Worm (Caenorhabditis elegans) whole organism, early embryonic: ENCODE measurements around the gene hlh-30.

ENCODE experiments used
- hmbx-1 ChIP-seq: sonication (generic microtip); optimal IDR thresholded peaks from 2 replicates; lab custom pipeline; 2016; ENCODE audit warnings: mild to moderate bottlenecking, missing genetic modification characterization, missing compliant biosample characterization
- tra-4 ChIP-seq: sonication (generic microtip); optimal IDR thresholded peaks from 2 replicates; lab custom pipeline; 2017; ENCODE audit warnings: missing genetic modification characterization, missing compliant biosample characterization

ce11 chrIV:3994318-3994717, 40.4 kb downstream of the hlh-30 start, which contains the start of gene F47C12.13:
- TF ChIP-seq tra-4 (tag; lab: Kevin White, UChicago) = no peak
- TF ChIP-seq hmbx-1 = no peak
